Fruit fly (Drosophila melanogaster) whole organism, embryonic: Measurements from ENCODE around the gene CG33796.

Source experiments
- Oaz ChIP-seq: fragments of 200-800 bp; sonication (Bioruptor generic); IDR thresholded peaks from 2 replicates; pipeline ENCODE4 v1.3.6; 2022; ENCODE audit warnings: missing biosample characterization, missing genetic modification characterization
- btn ChIP-seq: fragments of 200-800 bp; sonication (Bioruptor generic); optimal IDR thresholded peaks from 2 replicates; lab custom pipeline; 2016; ENCODE audit warnings: missing biosample characterization, missing genetic modification characterization

DNA sequence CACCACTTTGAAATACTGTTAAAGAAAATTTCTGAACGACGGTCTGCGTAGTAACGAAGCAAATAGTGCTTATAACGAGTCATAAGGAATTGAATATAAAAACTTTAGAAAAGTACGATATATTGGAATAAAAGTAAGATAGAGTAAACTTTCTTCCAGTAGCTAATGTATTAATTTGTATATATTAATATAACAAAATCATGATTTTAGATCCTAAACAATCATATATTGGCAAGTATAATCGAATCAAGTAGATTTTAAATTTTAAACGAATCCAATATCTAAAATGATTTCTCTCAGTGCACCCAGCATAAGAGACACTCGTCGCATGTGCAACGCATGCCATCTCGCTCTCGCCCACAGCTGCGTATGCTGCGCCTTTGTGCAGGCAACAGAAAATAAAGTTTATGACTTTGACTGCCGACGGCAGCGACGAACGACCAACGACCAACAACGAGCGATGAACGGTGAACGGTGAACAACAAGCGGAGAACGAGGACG, 11.5 kb upstream of the CG33796 start:
- TF ChIP-seq Oaz (GFP tag; lab: Robert Waterston, UW): no peak
- TF ChIP-seq btn (GFP tag; lab: Kevin White, UChicago): no peak
